Worm (Caenorhabditis elegans) whole organism, L4 larva: ENCODE measurements around the gene F01D4.5.

ENCODE experiments used
- egl-27 ChIP-seq: sonication (generic microtip); optimal IDR thresholded peaks from 3 replicates; lab custom pipeline; 2017; ENCODE audit warnings: missing biosample characterization, missing genetic modification reagents, missing genetic modification characterization
- lin-39 ChIP-seq: fragments of 150-350 bp; optimal IDR thresholded peaks from 2 replicates; lab custom pipeline; 2014; ENCODE audit warnings: missing biosample characterization, missing genetic modification reagents, missing genetic modification characterization
- pqm-1 ChIP-seq: sonication (generic microtip); optimal IDR thresholded peaks from 2 replicates; lab custom pipeline; 2017; ENCODE audit warnings: missing biosample characterization, missing genetic modification characterization

- TF ChIP-seq pqm-1 (tag; lab: Kevin White, UChicago): peak; percentile 3
- TF ChIP-seq lin-39 (tag; lab: Kevin White, UChicago): no peak
- no peak for TF ChIP-seq egl-27 (tag; lab: Kevin White, UChicago)
These were observed 29.8 kb upstream of the F01D4.5 start for ce11 chrIV:10513266-10513665.
